Worm (Caenorhabditis elegans) whole organism, L3 larva: Measurements from ENCODE around the gene F28C1.1.
A peak's percentile ranks its signal among the peaks of the same experiment; 100 is the strongest.

Experiments used
- ama-1 ChIP-seq: fragments of 150-350 bp; optimal IDR thresholded peaks from 2 replicates; lab custom pipeline; 2018
- ceh-16 ChIP-seq: sonication (generic microtip); optimal IDR thresholded peaks from 2 replicates; lab custom pipeline; 2017; ENCODE audit warnings: missing biosample characterization, missing genetic modification characterization
- ceh-28 ChIP-seq: fragments of 150-350 bp; optimal IDR thresholded peaks from 2 replicates; lab custom pipeline; 2014; ENCODE audit warnings: missing biosample characterization, missing genetic modification reagents, missing genetic modification characterization
- elt-1 ChIP-seq: fragments of 150-350 bp; optimal IDR thresholded peaks from 2 replicates; lab custom pipeline; 2014; ENCODE audit warnings: missing biosample characterization, missing genetic modification characterization
- elt-2 ChIP-seq: sonication (generic microtip); optimal IDR thresholded peaks from 2 replicates; lab custom pipeline; 2016; ENCODE audit warnings: missing genetic modification reagents, mild to moderate bottlenecking, missing genetic modification characterization, missing compliant biosample characterization
- fkh-10 ChIP-seq: sonication (generic microtip); optimal IDR thresholded peaks from 2 replicates; lab custom pipeline; 2017; ENCODE audit warnings: missing biosample characterization, missing genetic modification reagents, missing genetic modification characterization
- jun-1 ChIP-seq: fragments of 150-350 bp; optimal IDR thresholded peaks from 2 replicates; lab custom pipeline; 2014; ENCODE audit warnings: missing biosample characterization, missing genetic modification reagents, missing genetic modification characterization
- nhr-11 ChIP-seq: fragments of 150-350 bp; optimal IDR thresholded peaks from 2 replicates; lab custom pipeline; 2014; ENCODE audit warnings: missing biosample characterization, missing genetic modification characterization
- pha-4 ChIP-seq: fragments of 150-350 bp; optimal IDR thresholded peaks from 2 replicates; lab custom pipeline; 2014; ENCODE audit warnings: missing biosample characterization, missing genetic modification reagents, missing genetic modification characterization
- ztf-4 ChIP-seq: fragments of 150-350 bp; optimal IDR thresholded peaks from 2 replicates; lab custom pipeline; 2014; ENCODE audit warnings: missing biosample characterization, missing genetic modification characterization

DNA sequence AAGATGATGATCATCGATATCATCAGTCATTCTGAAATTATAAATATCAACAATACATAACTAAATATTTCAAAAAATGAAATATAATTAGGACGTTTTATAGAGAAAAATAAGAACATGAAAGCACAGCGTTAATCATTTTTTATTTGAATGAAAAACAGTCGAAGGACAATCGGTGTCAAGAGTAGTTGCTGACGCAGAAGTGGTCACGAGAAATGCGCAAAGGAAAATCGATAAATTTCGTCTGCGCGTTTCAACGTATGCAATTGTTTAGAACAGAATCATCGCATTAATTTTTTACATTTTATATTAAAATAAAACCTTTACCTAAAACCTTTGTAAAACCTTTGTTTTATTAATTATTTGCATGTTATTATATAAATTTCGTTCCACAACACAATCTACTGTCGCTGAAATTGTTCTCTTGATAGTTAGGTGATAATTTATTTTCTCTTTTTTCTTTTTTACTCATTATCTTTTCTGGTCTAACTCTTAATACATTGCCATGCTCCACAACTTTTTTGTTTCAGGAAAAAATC, 47.2 kb downstream of the F28C1.1 start, which contains the start of the genes W04D2.4 and rbm-25:
- TF ChIP-seq elt-1 (tag; lab: Kevin White, UChicago) (no peak), ceh-28 (peak; percentile 92), jun-1 (tag; lab: Kevin White, UChicago) (peak; percentile 47), pha-4 (tag; lab: Kevin White, UChicago) (peak; percentile 92), ceh-16 (tag; lab: Kevin White, UChicago) (no peak), fkh-10 (GFP tag; lab: Kevin White, UChicago) (no peak), ztf-4 (tag; lab: Kevin White, UChicago) (no peak), ama-1 (lab: Kevin White, UChicago) (no peak), nhr-11 (no peak), elt-2 (tag; lab: Kevin White, UChicago) (peak; percentile 35)
